Worm (Caenorhabditis elegans): ENCODE results near the gene elf-1.

DNA sequence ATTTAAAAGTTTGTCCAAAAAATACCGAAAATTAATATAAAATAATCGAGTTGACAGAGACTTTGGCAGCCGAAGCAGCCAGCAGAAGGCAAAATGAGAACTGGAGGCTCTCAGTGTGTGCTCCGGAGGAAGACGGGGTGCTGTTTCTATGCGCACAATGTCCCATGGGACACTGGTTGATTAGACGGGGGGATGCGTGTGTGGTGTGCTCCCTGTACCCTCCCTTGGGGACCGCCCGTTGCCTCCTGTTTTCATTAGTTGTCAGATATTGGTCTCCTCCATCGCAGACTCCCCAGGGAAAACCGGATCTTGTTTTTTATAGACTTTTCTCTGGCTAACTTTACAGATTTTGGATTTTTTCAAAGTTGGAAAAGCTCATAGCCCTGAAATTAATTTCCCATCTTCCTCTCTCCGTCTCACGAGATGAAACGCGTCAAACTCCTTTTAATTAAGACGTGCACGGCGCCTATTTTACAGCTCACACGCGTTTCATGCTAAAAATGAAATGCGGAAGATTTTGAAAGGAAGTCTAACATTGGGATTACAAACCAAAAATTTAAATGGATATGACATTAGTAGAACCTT is 23.7 kb upstream of the elf-1 start, which contains the start of gene C09F5.3:
- TF ChIP-seq pha-4 (GFP tag; IDR thresholded peaks at IDR 0.05) (no peak), pha-4 (tag; optimal IDR thresholded peaks at IDR 0.05) (no peak), aly-2 (tag; optimal IDR thresholded peaks at IDR 0.05) (no peak), nhr-28 (tag; optimal IDR thresholded peaks at IDR 0.05) (no peak), snpc-4 (tag; optimal IDR thresholded peaks at IDR 0.05) (no peak), daf-8 (GFP tag; IDR thresholded peaks at IDR 0.05) (no peak)
